Fruit fly (Drosophila melanogaster): ENCODE measurements around the gene CG10132.

- no peak for TF ChIP-seq Hr38 (GFP tag; optimal IDR thresholded peaks at IDR 0.05)
- TF ChIP-seq CG11902 (GFP tag; optimal IDR thresholded peaks at IDR 0.05) = no peak
- no peak for TF ChIP-seq CG4318 (GFP tag; optimal IDR thresholded peaks at IDR 0.05)
- no peak for TF ChIP-seq OdsH (GFP tag; optimal IDR thresholded peaks at IDR 0.05)
- TF ChIP-seq CG15336 (GFP tag; IDR thresholded peaks at IDR 0.05) = no peak
- no peak for TF ChIP-seq lz (GFP tag; optimal IDR thresholded peaks at IDR 0.05)
- TF ChIP-seq CG8319 (GFP tag; optimal IDR thresholded peaks at IDR 0.05) = no peak
- no peak for TF ChIP-seq Sox102F (GFP tag; optimal IDR thresholded peaks at IDR 0.05)
- no peak for TF ChIP-seq salr (GFP tag; optimal IDR thresholded peaks at IDR 0.05)
- TF ChIP-seq eg (GFP tag; IDR thresholded peaks at IDR 0.05) = no peak
- TF ChIP-seq Blimp-1 (GFP tag; optimal IDR thresholded peaks at IDR 0.05) = no peak
Measured at dm6 chr2L:19563029-19563980, 44.7 kb downstream of the CG10132 start, which contains the start of gene CG13078.
